Worm (Caenorhabditis elegans) whole organism, L4 larva: ENCODE data around the gene M03A8.3.

Experiments
- D1046.2 ChIP-seq: fragments of 200-800 bp; sonication (Bioruptor generic); IDR thresholded peaks from 2 replicates; pipeline ENCODE4 v1.3.6; 2022; ENCODE audit warnings: missing genetic modification characterization, missing compliant biosample characterization
- T26A8.4 ChIP-seq: fragments of 200-800 bp; sonication (Bioruptor generic); IDR thresholded peaks from 2 replicates; pipeline ENCODE4 v1.3.6; 2022; ENCODE audit warnings: missing genetic modification characterization, missing compliant biosample characterization
- aly-2 ChIP-seq: sonication (generic microtip); optimal IDR thresholded peaks from 2 replicates; lab custom pipeline; 2018; ENCODE audit warnings: missing biosample characterization, missing genetic modification characterization
- egl-27 ChIP-seq: sonication (generic microtip); optimal IDR thresholded peaks from 3 replicates; lab custom pipeline; 2017; ENCODE audit warnings: missing biosample characterization, missing genetic modification reagents, missing genetic modification characterization
- lin-15B ChIP-seq: fragments of 150-350 bp; sonication (generic microtip); optimal IDR thresholded peaks from 3 replicates; lab custom pipeline; 2014; ENCODE audit warnings: missing biosample characterization, missing genetic modification characterization
- nhr-237 ChIP-seq: sonication (generic microtip); optimal IDR thresholded peaks from 2 replicates; lab custom pipeline; 2017; ENCODE audit warnings: missing biosample characterization, missing genetic modification characterization
- nhr-76 ChIP-seq: fragments of 150-350 bp; optimal IDR thresholded peaks from 2 replicates; lab custom pipeline; 2014; ENCODE audit warnings: missing biosample characterization, missing genetic modification characterization
- saeg-2 ChIP-seq: fragments of 200-800 bp; sonication (Bioruptor generic); IDR thresholded peaks from 2 replicates; pipeline ENCODE4 v1.3.6; 2022; ENCODE audit warnings: missing genetic modification reagents, missing genetic modification characterization, missing compliant biosample characterization

- TF ChIP-seq egl-27 (tag; lab: Kevin White, UChicago) (no peak), nhr-76 (tag; lab: Kevin White, UChicago) (no peak), nhr-237 (tag; lab: Kevin White, UChicago) (no peak), T26A8.4 (no peak), D1046.2 (GFP tag; lab: Robert Waterston, UW) (no peak), lin-15B (tag; lab: Kevin White, UChicago) (no peak), saeg-2 (GFP tag; lab: Robert Waterston, UW) (no peak), aly-2 (tag; lab: Kevin White, UChicago) (no peak)
These were observed 10.8 kb upstream of the M03A8.3 start, which contains the start of gene sgca-1 for ce11 chrX:6788965-6789573.
